Fruit fly (Drosophila melanogaster): ENCODE measurements around the gene CG14352.

CG14352 gene

dm6 chr2L:1632730-1633172 lies 21.5 kb downstream of the CG14352 start (continued):
- peak; percentile 88 for TF ChIP-seq fkh (GFP tag; optimal IDR thresholded peaks at IDR 0.05)
- no peak for TF ChIP-seq CG6792 (GFP tag; optimal IDR thresholded peaks at IDR 0.05)
- TF ChIP-seq CG6276 (GFP tag; optimal IDR thresholded peaks at IDR 0.05): peak; percentile 44
- TF ChIP-seq Sox102F (GFP tag; optimal IDR thresholded peaks at IDR 0.05): no peak
- peak; percentile 42 for TF ChIP-seq Hr39 (GFP tag; optimal IDR thresholded peaks at IDR 0.05)
- no peak for TF ChIP-seq Sox15 (GFP tag; optimal IDR thresholded peaks at IDR 0.05)
- TF ChIP-seq fd85E (GFP tag; optimal IDR thresholded peaks at IDR 0.05): no peak
- peak; percentile 76 for TF ChIP-seq CG32006 (GFP tag; optimal IDR thresholded peaks at IDR 0.05)
- peak; percentile 43 for TF ChIP-seq pdm3 (GFP tag; optimal IDR thresholded peaks at IDR 0.05)
- TF ChIP-seq CG3032 (tag; optimal IDR thresholded peaks at IDR 0.05): no peak
- TF ChIP-seq CG1621 (tag; optimal IDR thresholded peaks at IDR 0.05): no peak
- TF ChIP-seq achi (GFP tag; optimal IDR thresholded peaks at IDR 0.05): peak; percentile 39
- peak; percentile 6 for TF ChIP-seq CG31627 (GFP tag; optimal IDR thresholded peaks at IDR 0.05)
- TF ChIP-seq eg (GFP tag; IDR thresholded peaks at IDR 0.05): peak; percentile 89
- no peak for TF ChIP-seq fd59A (GFP tag; optimal IDR thresholded peaks at IDR 0.05)
- no peak for TF ChIP-seq ss (GFP tag; optimal IDR thresholded peaks at IDR 0.05)
- peak; percentile 0 for TF ChIP-seq CG11902 (GFP tag; optimal IDR thresholded peaks at IDR 0.05)
- peak; percentile 74 for TF ChIP-seq CG8119 (GFP tag; IDR thresholded peaks at IDR 0.05)
- TF ChIP-seq Eip78C (GFP tag): peak; percentile 60
- TF ChIP-seq net (GFP tag; optimal IDR thresholded peaks at IDR 0.05): no peak
- no peak for TF ChIP-seq CG8632 (GFP tag; optimal IDR thresholded peaks at IDR 0.05)
- no peak for TF ChIP-seq CG6854 (GFP tag; optimal IDR thresholded peaks at IDR 0.05)
- TF ChIP-seq svp (GFP tag): peak; percentile 76
- TF ChIP-seq Ets96B (tag; optimal IDR thresholded peaks at IDR 0.05): no peak
- no peak for TF ChIP-seq Eip75B (GFP tag; optimal IDR thresholded peaks at IDR 0.05)
- peak; percentile 17 for TF ChIP-seq CG10631 (GFP tag; optimal IDR thresholded peaks at IDR 0.05)
- no peak for TF ChIP-seq dac (GFP tag; optimal IDR thresholded peaks at IDR 0.05)
- no peak for TF ChIP-seq Blimp-1 (GFP tag; optimal IDR thresholded peaks at IDR 0.05)
- TF ChIP-seq Met (GFP tag; optimal IDR thresholded peaks at IDR 0.05): no peak
- TF ChIP-seq CG6808 (GFP tag; optimal IDR thresholded peaks at IDR 0.05): no peak
- TF ChIP-seq CG11294 (GFP tag; IDR thresholded peaks at IDR 0.05): peak; percentile 85
- peak; percentile 19 for TF ChIP-seq lz (GFP tag; optimal IDR thresholded peaks at IDR 0.05)
- peak; percentile 1 for TF ChIP-seq Sox14 (GFP tag; optimal IDR thresholded peaks at IDR 0.05)
- no peak for TF ChIP-seq CG16779 (tag; optimal IDR thresholded peaks at IDR 0.05)

- no peak for TF ChIP-seq Gug (GFP tag; IDR thresholded peaks at IDR 0.05)
- TF ChIP-seq Ets21C (GFP tag; optimal IDR thresholded peaks at IDR 0.05): no peak
- no peak for TF ChIP-seq pdm3 (GFP tag; optimal IDR thresholded peaks at IDR 0.05)
- no peak for TF ChIP-seq CG4318 (GFP tag; optimal IDR thresholded peaks at IDR 0.05)
Measured at dm6 chr2L:1633397-1633796, 22.2 kb downstream of the CG14352 start.

- peak; percentile 39 for TF ChIP-seq fkh (GFP tag; optimal IDR thresholded peaks at IDR 0.05)
- TF ChIP-seq Sox15 (GFP tag; optimal IDR thresholded peaks at IDR 0.05): no peak
- TF ChIP-seq CG11762 (GFP tag; optimal IDR thresholded peaks at IDR 0.05; ENCODE audit: insufficient read depth): no peak
Measured at dm6 chr2L:1634099-1634856, 23.1 kb downstream of the CG14352 start.

All from whole organism, prepupa.